Worm (Caenorhabditis elegans) whole organism, L4 larva: ENCODE results near the gene C25F9.10.

Experiments used
- aha-1 ChIP-seq: fragments of 150-350 bp; peaks from one replicate; lab custom pipeline; 2014; ENCODE audit warnings: missing biosample characterization, missing genetic modification characterization
- aly-2 ChIP-seq: sonication (generic microtip); optimal IDR thresholded peaks from 2 replicates; lab custom pipeline; 2018; ENCODE audit warnings: missing biosample characterization, missing genetic modification characterization
- ama-1 ChIP-seq: fragments of 150-350 bp; optimal IDR thresholded peaks from 2 replicates; lab custom pipeline; 2014; ENCODE audit warnings: inconsistent platforms, mixed read lengths
- ceh-28 ChIP-seq: fragments of 150-350 bp; optimal IDR thresholded peaks from 2 replicates; lab custom pipeline; 2014; ENCODE audit warnings: missing biosample characterization, missing genetic modification reagents, missing genetic modification characterization
- lin-13 ChIP-seq: fragments of 150-350 bp; optimal IDR thresholded peaks from 2 replicates; lab custom pipeline; 2014; ENCODE audit warnings: missing biosample characterization, missing genetic modification reagents, missing genetic modification characterization
- nhr-11 ChIP-seq: fragments of 150-350 bp; optimal IDR thresholded peaks from 2 replicates; lab custom pipeline; 2014; ENCODE audit warnings: missing biosample characterization, missing genetic modification characterization
- nhr-25 ChIP-seq: sonication (generic microtip); optimal IDR thresholded peaks from 2 replicates; lab custom pipeline; 2017; ENCODE audit warnings: missing genetic modification characterization, mild to moderate bottlenecking, missing compliant biosample characterization, antibody characterized with exemption, moderate library complexity, borderline replicate concordance; ENCODE audit not compliant: insufficient read depth
- nhr-76 ChIP-seq: fragments of 150-350 bp; optimal IDR thresholded peaks from 2 replicates; lab custom pipeline; 2014; ENCODE audit warnings: missing biosample characterization, missing genetic modification characterization
- nhr-77 ChIP-seq: fragments of 150-350 bp; optimal IDR thresholded peaks from 2 replicates; lab custom pipeline; 2014; ENCODE audit warnings: missing biosample characterization, missing genetic modification characterization
- pqm-1 ChIP-seq: sonication (generic microtip); optimal IDR thresholded peaks from 2 replicates; lab custom pipeline; 2017; ENCODE audit warnings: missing biosample characterization, missing genetic modification characterization
- zip-2 ChIP-seq: fragments of 150-350 bp; optimal IDR thresholded peaks from 2 replicates; lab custom pipeline; 2014; ENCODE audit warnings: missing biosample characterization, missing genetic modification characterization
- ztf-11 ChIP-seq: fragments of 150-350 bp; optimal IDR thresholded peaks from 2 replicates; lab custom pipeline; 2014; ENCODE audit warnings: missing biosample characterization, missing genetic modification characterization

DNA sequence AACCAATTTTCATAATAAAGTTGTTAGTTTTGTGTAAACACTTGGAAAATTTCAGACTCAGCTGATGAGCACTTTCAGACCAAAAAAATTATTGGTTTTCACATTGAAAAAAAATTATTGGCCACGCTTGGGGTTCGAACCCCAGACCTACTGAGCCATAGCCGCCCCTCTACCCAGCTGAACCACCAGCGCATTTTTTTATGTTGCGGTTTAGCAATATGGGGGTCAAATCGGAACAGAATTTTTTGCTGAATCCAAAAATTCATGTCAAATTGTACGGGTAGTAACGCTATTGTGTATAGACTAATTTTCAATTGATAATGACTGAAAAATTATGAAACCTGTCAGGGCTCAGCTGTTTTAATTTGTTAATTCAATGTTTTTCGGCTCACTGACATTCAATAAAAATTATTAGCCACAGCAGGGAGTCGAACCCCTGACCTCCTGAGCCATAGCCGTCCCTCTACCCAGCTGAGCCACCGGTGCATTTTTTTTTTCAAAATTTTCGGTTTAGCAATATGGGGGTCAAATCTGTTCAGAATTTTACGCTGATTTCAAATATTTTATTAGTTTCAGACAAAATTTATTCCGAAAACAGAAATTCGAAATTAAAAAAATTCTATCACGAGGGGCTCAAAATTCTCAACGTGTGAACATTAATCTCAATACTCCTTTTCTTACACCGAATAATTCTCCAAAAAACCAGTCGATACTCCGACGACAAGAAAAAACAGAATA lies 8.8 kb upstream of the C25F9.10 start:
- TF ChIP-seq ztf-11 (tag; lab: Kevin White, UChicago) (no peak), nhr-11 (no peak), ama-1 (no peak), aly-2 (tag; lab: Kevin White, UChicago) (no peak), ceh-28 (tag; lab: Kevin White, UChicago) (no peak), nhr-25 (tag; lab: Kevin White, UChicago) (no peak), pqm-1 (no peak), nhr-76 (tag; lab: Kevin White, UChicago) (no peak), aha-1 (tag; lab: Kevin White, UChicago) (no peak), zip-2 (tag; lab: Kevin White, UChicago) (no peak), nhr-77 (tag; lab: Kevin White, UChicago) (no peak), lin-13 (no peak)
